Worm (Caenorhabditis elegans) whole organism, L4 larva: Measurements from ENCODE around the gene cal-3.

Source experiments
- ceh-28 ChIP-seq: fragments of 150-350 bp; optimal IDR thresholded peaks from 2 replicates; lab custom pipeline; 2014; ENCODE audit warnings: missing biosample characterization, missing genetic modification reagents, missing genetic modification characterization
- lsy-2 ChIP-seq, 2 experiments: fragments of 150-350 bp in 1 of 2; sonication (generic microtip) in 1 of 2; optimal IDR thresholded peaks; 2 replicates each; lab custom pipeline; 2014 to 2017; ENCODE audit warnings: missing biosample characterization in 2 of 2, missing genetic modification characterization in 2 of 2
- nhr-237 ChIP-seq: sonication (generic microtip); optimal IDR thresholded peaks from 2 replicates; lab custom pipeline; 2017; ENCODE audit warnings: missing biosample characterization, missing genetic modification characterization
- nhr-76 ChIP-seq: fragments of 150-350 bp; optimal IDR thresholded peaks from 2 replicates; lab custom pipeline; 2014; ENCODE audit warnings: missing biosample characterization, missing genetic modification characterization
- nhr-77 ChIP-seq: fragments of 150-350 bp; optimal IDR thresholded peaks from 2 replicates; lab custom pipeline; 2014; ENCODE audit warnings: missing biosample characterization, missing genetic modification characterization
- pqm-1 ChIP-seq: sonication (generic microtip); optimal IDR thresholded peaks from 2 replicates; lab custom pipeline; 2017; ENCODE audit warnings: missing biosample characterization, missing genetic modification characterization
- snpc-4 ChIP-seq: fragments of 150-350 bp; optimal IDR thresholded peaks from 2 replicates; lab custom pipeline; 2014; ENCODE audit warnings: missing biosample characterization, missing genetic modification characterization
- tag-97 ChIP-seq: fragments of 200-800 bp; sonication (Bioruptor generic); IDR thresholded peaks from 2 replicates; pipeline ENCODE4 v1.3.6; 2022; ENCODE audit warnings: missing genetic modification characterization, missing compliant biosample characterization
- unc-62 ChIP-seq, 3 experiments: fragments of 150-350 bp in 1 of 3; sonication (generic microtip); optimal IDR thresholded peaks in 2 of 3; peaks in 1 of 3; 1 replicate in 1 of 3; 2 replicates in 2 of 3; lab custom pipeline; 2014 to 2017; ENCODE audit warnings: missing biosample characterization in 3 of 3, missing genetic modification characterization in 3 of 3, missing genetic modification reagents in 3 of 3, missing genotype in 1 of 3
- ztf-11 ChIP-seq: fragments of 150-350 bp; optimal IDR thresholded peaks from 2 replicates; lab custom pipeline; 2014; ENCODE audit warnings: missing biosample characterization, missing genetic modification characterization

ce11 chrIV:3817253-3817652 lies 17.7 kb downstream of the cal-3 start:
- TF ChIP-seq ztf-11 (tag; lab: Kevin White, UChicago) (no peak), nhr-237 (tag; lab: Kevin White, UChicago) (no peak), tag-97 (GFP tag; lab: Robert Waterston, UW) (no peak), ceh-28 (no peak), nhr-77 (no peak), nhr-76 (tag; lab: Kevin White, UChicago) (no peak), unc-62 (GFP tag; optimal IDR thresholded peaks at IDR 0.05 in 1 of 2; lab: Kevin White, UChicago) (peak in 1 of 2 experiments; percentile 86), unc-62 (tag; optimal IDR thresholded peaks at IDR 0.05; lab: Kevin White, UChicago) (no peak), snpc-4 (no peak), lsy-2 (tag; optimal IDR thresholded peaks at IDR 0.05; lab: Kevin White, UChicago) (no peak), pqm-1 (tag; lab: Kevin White, UChicago) (no peak)
